Fruit fly (Drosophila melanogaster): Measurements from ENCODE around the gene CCT7.
A peak's percentile ranks its signal among the peaks of the same experiment; 100 is the strongest.

- TF ChIP-seq tj (GFP tag; optimal IDR thresholded peaks at IDR 0.05) (peak; percentile 58), bab1 (GFP tag; optimal IDR thresholded peaks at IDR 0.05) (peak; percentile 8), Mnt (GFP tag; optimal IDR thresholded peaks at IDR 0.05) (peak; percentile 64), CG7101 (tag; optimal IDR thresholded peaks at IDR 0.05) (peak; percentile 58), pad (GFP tag; optimal IDR thresholded peaks at IDR 0.05) (peak; percentile 7)
Observed at dm6 chr3R:8846154-8846648, 44.8 kb downstream of the CCT7 start.
